Worm (Caenorhabditis elegans) whole organism, L4 larva: Measurements from ENCODE around the gene klf-2.
A peak's percentile ranks its signal among the peaks of the same experiment; 100 is the strongest.

Source experiments
- F26F4.8 ChIP-seq: fragments of 200-800 bp; sonication (Bioruptor generic); conservative IDR thresholded peaks from 2 replicates; pipeline ENCODE4 v1.3.6; 2022; ENCODE audit warnings: missing genetic modification characterization, missing compliant biosample characterization
- F37D6.2 ChIP-seq: sonication (generic microtip); optimal IDR thresholded peaks from 2 replicates; lab custom pipeline; 2016; ENCODE audit warnings: mild to moderate bottlenecking, missing genetic modification characterization, missing compliant biosample characterization
- Y75B8A.6 ChIP-seq: fragments of 200-800 bp; sonication (Bioruptor generic); IDR thresholded peaks from 2 replicates; pipeline ENCODE4 v1.3.6; 2022; ENCODE audit warnings: missing genetic modification reagents, missing genetic modification characterization, missing compliant biosample characterization
- ZK546.5 ChIP-seq, 2 experiments: sonication (generic microtip); optimal IDR thresholded peaks; 2 replicates each; lab custom pipeline; 2017; ENCODE audit warnings: missing biosample characterization in 2 of 2, missing genetic modification characterization in 2 of 2
- aha-1 ChIP-seq: fragments of 150-350 bp; peaks from one replicate; lab custom pipeline; 2014; ENCODE audit warnings: missing biosample characterization, missing genetic modification characterization
- ama-1 ChIP-seq: fragments of 150-350 bp; optimal IDR thresholded peaks from 2 replicates; lab custom pipeline; 2014; ENCODE audit warnings: inconsistent platforms, mixed read lengths
- ceh-44 ChIP-seq: fragments of 200-800 bp; sonication (Bioruptor generic); IDR thresholded peaks from 2 replicates; pipeline ENCODE4 v1.3.6; 2022; ENCODE audit warnings: missing genetic modification reagents, missing genetic modification characterization, missing compliant biosample characterization
- ceh-62 ChIP-seq: sonication (generic microtip); optimal IDR thresholded peaks from 2 replicates; lab custom pipeline; 2017; ENCODE audit warnings: missing biosample characterization, missing genetic modification characterization
- ceh-82 ChIP-seq: sonication (generic microtip); optimal IDR thresholded peaks from 2 replicates; lab custom pipeline; 2017; ENCODE audit warnings: missing biosample characterization, missing genetic modification characterization
- daf-12 ChIP-seq: fragments of 150-350 bp; optimal IDR thresholded peaks from 2 replicates; lab custom pipeline; 2014; ENCODE audit warnings: missing biosample characterization, missing genetic modification reagents, missing genetic modification characterization
- daf-8 ChIP-seq: fragments of 200-800 bp; sonication (Bioruptor generic); IDR thresholded peaks from 2 replicates; pipeline ENCODE4 v1.3.6; 2022; ENCODE audit warnings: missing genetic modification characterization, missing compliant biosample characterization
- dmd-6 ChIP-seq: fragments of 200-800 bp; sonication (Bioruptor generic); IDR thresholded peaks from 2 replicates; pipeline ENCODE4 v1.3.6; 2022; ENCODE audit warnings: missing genetic modification reagents, missing genetic modification characterization, missing compliant biosample characterization
- dmd-9 ChIP-seq: fragments of 200-800 bp; sonication (Bioruptor generic); IDR thresholded peaks from 2 replicates; pipeline ENCODE4 v1.3.6; 2022; ENCODE audit warnings: missing genetic modification reagents, missing genetic modification characterization, missing compliant biosample characterization
- fkh-10 ChIP-seq: fragments of 150-350 bp; optimal IDR thresholded peaks from 2 replicates; lab custom pipeline; 2014; ENCODE audit warnings: missing biosample characterization, missing genetic modification reagents, missing genetic modification characterization
- fos-1 ChIP-seq: fragments of 150-350 bp; optimal IDR thresholded peaks from 2 replicates; lab custom pipeline; 2014; ENCODE audit warnings: missing biosample characterization, missing genetic modification characterization
- hif-1 ChIP-seq, 2 experiments: sonication (generic microtip); optimal IDR thresholded peaks; 2 replicates each; lab custom pipeline; 2016 to 2017; ENCODE audit warnings: missing compliant biosample characterization in 2 of 2, missing genetic modification characterization in 2 of 2, missing genetic modification reagents in 2 of 2, missing genotype in 2 of 2, mild to moderate bottlenecking in 1 of 2
- hlh-11 ChIP-seq: fragments of 200-800 bp; sonication (Bioruptor generic); optimal IDR thresholded peaks from 2 replicates; lab custom pipeline; 2018; ENCODE audit warnings: mild to moderate bottlenecking, missing genetic modification characterization, missing compliant biosample characterization
- hlh-30 ChIP-seq: sonication (generic microtip); optimal IDR thresholded peaks from 2 replicates; lab custom pipeline; 2017; ENCODE audit warnings: antibody characterized with exemption, mild to moderate bottlenecking, missing genetic modification characterization, missing compliant biosample characterization; ENCODE audit not compliant: insufficient read depth
- lin-1 ChIP-seq: fragments of 200-800 bp; sonication (Bioruptor generic); IDR thresholded peaks from 2 replicates; pipeline ENCODE4 v1.3.6; 2022; ENCODE audit warnings: missing genetic modification reagents, missing genetic modification characterization, missing compliant biosample characterization
- lin-38 ChIP-seq: fragments of 200-800 bp; sonication (Bioruptor generic); IDR thresholded peaks from 2 replicates; pipeline ENCODE4 v1.3.6; 2022; ENCODE audit warnings: missing genetic modification reagents, missing genetic modification characterization, missing compliant biosample characterization
- lin-39 ChIP-seq: fragments of 150-350 bp; optimal IDR thresholded peaks from 2 replicates; lab custom pipeline; 2014; ENCODE audit warnings: missing biosample characterization, missing genetic modification reagents, missing genetic modification characterization
- mdl-1 ChIP-seq, 2 experiments: fragments of 150-350 bp in 1 of 2; sonication (generic microtip) in 1 of 2; optimal IDR thresholded peaks; 2 replicates each; lab custom pipeline; 2014 to 2017; ENCODE audit warnings: missing biosample characterization in 2 of 2, missing genetic modification characterization in 2 of 2
- mxl-3 ChIP-seq: fragments of 200-800 bp; sonication (Bioruptor generic); optimal IDR thresholded peaks from 2 replicates; lab custom pipeline; 2018; ENCODE audit warnings: mild to moderate bottlenecking, missing genetic modification characterization, missing compliant biosample characterization
- nhr-237 ChIP-seq: sonication (generic microtip); optimal IDR thresholded peaks from 2 replicates; lab custom pipeline; 2017; ENCODE audit warnings: missing biosample characterization, missing genetic modification characterization
- nhr-28 ChIP-seq: fragments of 150-350 bp; optimal IDR thresholded peaks from 2 replicates; lab custom pipeline; 2014; ENCODE audit warnings: missing biosample characterization, missing genetic modification characterization
- nhr-6 ChIP-seq: fragments of 150-350 bp; optimal IDR thresholded peaks from 2 replicates; lab custom pipeline; 2014; ENCODE audit warnings: missing biosample characterization, missing genetic modification characterization
- sdz-12 ChIP-seq: fragments of 200-800 bp; sonication (Bioruptor generic); optimal IDR thresholded peaks from 2 replicates; lab custom pipeline; 2018; ENCODE audit warnings: mild to moderate bottlenecking, missing genetic modification characterization, missing compliant biosample characterization
- snpc-4 ChIP-seq: fragments of 150-350 bp; optimal IDR thresholded peaks from 2 replicates; lab custom pipeline; 2014; ENCODE audit warnings: missing biosample characterization, missing genetic modification characterization
- unc-130 ChIP-seq: sonication (generic microtip); optimal IDR thresholded peaks from 2 replicates; lab custom pipeline; 2016; ENCODE audit warnings: missing genetic modification reagents, missing genetic modification characterization, missing compliant biosample characterization
- unc-39 ChIP-seq: sonication (generic microtip); optimal IDR thresholded peaks from 2 replicates; lab custom pipeline; 2017; ENCODE audit warnings: missing biosample characterization, missing genetic modification characterization
- unc-62 ChIP-seq, 3 experiments: fragments of 150-350 bp in 1 of 3; sonication (generic microtip); optimal IDR thresholded peaks in 2 of 3; peaks in 1 of 3; 1 replicate in 1 of 3; 2 replicates in 2 of 3; lab custom pipeline; 2014 to 2017; ENCODE audit warnings: missing biosample characterization in 3 of 3, missing genetic modification characterization in 3 of 3, missing genetic modification reagents in 3 of 3, missing genotype in 1 of 3
- vab-7 ChIP-seq: fragments of 200-800 bp; sonication (Bioruptor generic); IDR thresholded peaks from 2 replicates; pipeline ENCODE4 v1.3.6; 2022; ENCODE audit warnings: missing genetic modification reagents, missing genetic modification characterization, missing compliant biosample characterization

Gene klf-2

ce11 chrV:20651923-20652322, 33.6 kb upstream of the klf-2 start:
- TF ChIP-seq mdl-1 (tag; optimal IDR thresholded peaks at IDR 0.05; lab: Kevin White, UChicago) (no peak), lin-38 (GFP tag; lab: Robert Waterston, UW) (no peak), unc-39 (tag; lab: Kevin White, UChicago) (no peak), daf-12 (tag; lab: Kevin White, UChicago) (no peak), ceh-82 (no peak), daf-8 (GFP tag; lab: Robert Waterston, UW) (no peak), ama-1 (lab: Kevin White, UChicago) (no peak), ceh-62 (tag; lab: Kevin White, UChicago) (no peak), fkh-10 (peak; percentile 14)
- TF ChIP-seq, all 104 proteins: peak for 1

DNA sequence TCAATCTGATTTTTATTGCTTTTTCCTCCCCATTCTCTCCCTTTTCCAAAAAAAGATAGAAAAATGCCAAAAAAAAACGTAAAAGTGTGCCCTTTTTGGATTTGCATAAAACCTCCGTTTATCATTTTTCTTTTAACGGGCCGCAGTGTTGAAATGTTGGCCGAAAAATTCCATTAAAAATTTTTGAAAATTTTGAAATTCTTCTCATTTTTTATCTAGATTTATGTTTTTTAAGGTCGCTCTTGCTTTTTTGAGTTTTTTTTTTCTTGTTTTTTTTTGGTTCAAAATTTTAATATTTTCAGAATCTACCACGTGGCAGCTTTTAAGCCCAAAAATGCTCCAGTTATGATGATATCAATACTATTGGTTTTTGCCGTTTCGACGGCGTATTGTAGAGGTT, 31.1 kb upstream of the klf-2 start, which contains the start of gene mnr-1:
Gene mnr-1 (plus strand): TSS at position 301 of the 400 bp plus-strand sequence.
- no peak for TF ChIP-seq sdz-12 (GFP tag; lab: Kevin White, UChicago)
- TF ChIP-seq hif-1 (tag; optimal IDR thresholded peaks at IDR 0.05; lab: Kevin White, UChicago), result no peak
- no peak for TF ChIP-seq snpc-4 (tag; lab: Kevin White, UChicago)
- TF ChIP-seq unc-130 (GFP tag; lab: Kevin White, UChicago), result no peak
- TF ChIP-seq fos-1, result no peak
- TF ChIP-seq mxl-3, result no peak
- no peak for TF ChIP-seq dmd-9
- TF ChIP-seq, all 104 proteins: peak for 0

DNA sequence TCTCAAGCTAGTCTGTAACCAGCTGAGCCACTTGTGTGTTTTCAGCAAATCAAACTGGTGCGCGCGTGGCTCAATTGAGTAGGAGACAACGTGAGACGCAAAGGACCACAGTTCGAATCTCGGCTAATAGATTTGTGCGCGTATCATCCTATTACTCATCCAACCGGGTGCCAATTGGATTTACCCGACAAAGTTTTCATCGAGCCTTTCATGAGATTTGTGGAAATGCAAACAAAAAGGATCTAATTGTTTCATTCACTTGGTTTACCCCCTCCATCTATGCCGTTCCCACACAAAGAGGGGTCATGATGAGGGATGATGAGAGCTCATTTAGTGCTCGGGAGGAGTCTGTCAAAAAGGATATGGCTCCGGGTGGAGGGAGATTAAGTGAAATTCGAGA, 30.3 kb upstream of the klf-2 start:
- no peak for TF ChIP-seq F26F4.8 (GFP tag; lab: Robert Waterston, UW)
- no peak for TF ChIP-seq nhr-6 (tag; lab: Kevin White, UChicago)
- no peak for TF ChIP-seq vab-7 (GFP tag; lab: Robert Waterston, UW)
- no peak for TF ChIP-seq ceh-44 (GFP tag; lab: Robert Waterston, UW)
- no peak for TF ChIP-seq lin-39

DNA sequence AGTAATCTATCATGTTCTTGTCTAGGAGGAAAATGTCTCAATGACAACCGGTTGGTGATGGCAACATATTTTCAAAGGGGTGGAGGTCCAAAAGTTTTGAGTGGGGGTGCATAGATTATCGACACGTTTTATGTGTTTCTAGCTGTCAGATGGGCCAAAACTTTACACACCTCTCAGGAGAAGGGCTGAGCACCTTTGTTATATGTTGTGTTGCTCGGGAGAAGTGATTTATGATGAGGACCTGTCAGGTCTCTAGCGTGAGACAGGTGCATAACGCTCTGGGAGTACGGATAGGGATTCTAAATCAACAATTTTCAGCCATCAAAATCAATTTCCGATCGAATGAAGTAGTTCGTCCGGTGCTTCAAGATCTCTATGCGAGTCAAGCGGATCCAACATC, 28.9 kb upstream of the klf-2 start:
- TF ChIP-seq mdl-1 (tag; optimal IDR thresholded peaks at IDR 0.05; lab: Kevin White, UChicago) (no peak), unc-62 (GFP tag; optimal IDR thresholded peaks at IDR 0.05 in 1 of 2; lab: Kevin White, UChicago) (peak in 1 of 2 experiments; percentile 35), unc-62 (tag; optimal IDR thresholded peaks at IDR 0.05; lab: Kevin White, UChicago) (no peak), F37D6.2 (tag; lab: Kevin White, UChicago) (no peak), lin-1 (no peak), aha-1 (tag; lab: Kevin White, UChicago) (no peak), F26F4.8 (GFP tag; lab: Robert Waterston, UW) (no peak), Y75B8A.6 (no peak)
- TF ChIP-seq, all 104 proteins: peak for 1

ce11 chrV:20660025-20660424, 25.5 kb upstream of the klf-2 start, which contains the start of gene W01F3.2:
Gene W01F3.2, plus strand, starts transcription at chrV:20660325.
- TF ChIP-seq hlh-11 (tag; lab: Kevin White, UChicago), result peak; percentile 21
- TF ChIP-seq nhr-28 (tag; lab: Kevin White, UChicago), result peak; percentile 36
- no peak for TF ChIP-seq ZK546.5 (tag; optimal IDR thresholded peaks at IDR 0.05; lab: Kevin White, UChicago)
- TF ChIP-seq hlh-30 (tag; lab: Kevin White, UChicago), result peak; percentile 29
- TF ChIP-seq dmd-6, result peak; percentile 14; the same call in 1 of the 2 replicates

DNA sequence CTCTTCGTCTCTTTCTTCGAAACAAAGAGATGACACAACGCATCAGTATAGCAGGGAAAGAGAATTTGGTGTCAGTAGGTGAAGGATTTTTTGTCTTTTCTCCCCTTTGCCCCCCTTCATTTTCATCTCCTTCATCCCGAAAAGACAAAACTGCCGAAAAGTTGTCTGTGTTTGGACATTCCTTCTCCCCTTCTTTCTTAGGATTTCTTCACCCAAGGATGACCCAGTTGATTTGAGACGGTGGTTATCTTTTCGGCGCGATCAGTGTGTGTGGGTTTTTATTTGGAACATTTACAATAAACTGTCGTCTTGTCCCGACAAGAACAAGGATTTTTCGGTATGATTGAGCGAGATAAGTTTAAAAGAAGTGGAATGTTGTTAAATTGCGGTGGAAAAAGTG, 23.0 kb upstream of the klf-2 start:
- no peak for TF ChIP-seq nhr-237
- TF ChIP-seq unc-62 (GFP tag; optimal IDR thresholded peaks at IDR 0.05 in 1 of 2; lab: Kevin White, UChicago), result peak in 1 of 2 experiments; percentile 15
- TF ChIP-seq unc-62 (tag; optimal IDR thresholded peaks at IDR 0.05; lab: Kevin White, UChicago), result no peak
